Worm (Caenorhabditis elegans) whole organism, L4 larva: Measurements from ENCODE around the gene letm-1.

Source experiments
- F44E2.7 ChIP-seq: fragments of 200-800 bp; sonication (Bioruptor generic); IDR thresholded peaks from 2 replicates; pipeline ENCODE4 v2.1.2; 2022; ENCODE audit warnings: missing genetic modification characterization, missing compliant biosample characterization
- F49E8.2 ChIP-seq: sonication (generic microtip); optimal IDR thresholded peaks from 2 replicates; lab custom pipeline; 2016; ENCODE audit warnings: missing compliant biosample characterization, mild to moderate bottlenecking, missing genetic modification characterization, borderline replicate concordance
- T26A8.4 ChIP-seq: fragments of 200-800 bp; sonication (Bioruptor generic); IDR thresholded peaks from 2 replicates; pipeline ENCODE4 v1.3.6; 2022; ENCODE audit warnings: missing genetic modification characterization, missing compliant biosample characterization
- ZK337.2 ChIP-seq: fragments of 200-800 bp; sonication (Bioruptor generic); IDR thresholded peaks from 2 replicates; pipeline ENCODE4 v1.3.6; 2022; ENCODE audit warnings: missing genetic modification reagents, missing genetic modification characterization, missing compliant biosample characterization
- ama-1 ChIP-seq: fragments of 150-350 bp; optimal IDR thresholded peaks from 2 replicates; lab custom pipeline; 2014; ENCODE audit warnings: inconsistent platforms, mixed read lengths
- ceh-20 ChIP-seq: fragments of 200-800 bp; sonication (Bioruptor generic); IDR thresholded peaks from 2 replicates; pipeline ENCODE4 v1.3.6; 2022; ENCODE audit warnings: missing genetic modification reagents, missing genetic modification characterization, missing compliant biosample characterization
- ceh-28 ChIP-seq: fragments of 150-350 bp; optimal IDR thresholded peaks from 2 replicates; lab custom pipeline; 2014; ENCODE audit warnings: missing biosample characterization, missing genetic modification reagents, missing genetic modification characterization
- cey-2 ChIP-seq: sonication (generic microtip); optimal IDR thresholded peaks from 3 replicates; lab custom pipeline; 2017; ENCODE audit warnings: missing genetic modification characterization, mild to moderate bottlenecking, missing compliant biosample characterization, antibody characterized with exemption, borderline replicate concordance; ENCODE audit not compliant: insufficient read depth
- daf-16 ChIP-seq, 3 experiments: sonication (generic microtip); optimal IDR thresholded peaks; 2 replicates each; lab custom pipeline; 2016 to 2017; ENCODE audit warnings: missing genetic modification characterization in 3 of 3, missing genetic modification reagents in 3 of 3, mild to moderate bottlenecking in 2 of 3, missing compliant biosample characterization in 2 of 3, missing biosample characterization in 1 of 3, moderate library complexity in 1 of 3
- daf-19 ChIP-seq: fragments of 200-800 bp; sonication (Bioruptor generic); conservative IDR thresholded peaks from 2 replicates; pipeline ENCODE4 v1.3.6; 2022; ENCODE audit warnings: missing genetic modification characterization, missing compliant biosample characterization
- daf-8 ChIP-seq: fragments of 200-800 bp; sonication (Bioruptor generic); IDR thresholded peaks from 2 replicates; pipeline ENCODE4 v1.3.6; 2022; ENCODE audit warnings: missing genetic modification characterization, missing compliant biosample characterization
- fkh-10 ChIP-seq: fragments of 150-350 bp; optimal IDR thresholded peaks from 2 replicates; lab custom pipeline; 2014; ENCODE audit warnings: missing biosample characterization, missing genetic modification reagents, missing genetic modification characterization
- fos-1 ChIP-seq: fragments of 150-350 bp; optimal IDR thresholded peaks from 2 replicates; lab custom pipeline; 2014; ENCODE audit warnings: missing biosample characterization, missing genetic modification characterization
- hlh-11 ChIP-seq: fragments of 200-800 bp; sonication (Bioruptor generic); optimal IDR thresholded peaks from 2 replicates; lab custom pipeline; 2018; ENCODE audit warnings: mild to moderate bottlenecking, missing genetic modification characterization, missing compliant biosample characterization
- hlh-30 ChIP-seq: sonication (generic microtip); optimal IDR thresholded peaks from 2 replicates; lab custom pipeline; 2017; ENCODE audit warnings: antibody characterized with exemption, mild to moderate bottlenecking, missing genetic modification characterization, missing compliant biosample characterization; ENCODE audit not compliant: insufficient read depth
- jun-1 ChIP-seq: fragments of 150-350 bp; optimal IDR thresholded peaks from 2 replicates; lab custom pipeline; 2014; ENCODE audit warnings: missing biosample characterization, missing genetic modification reagents, missing genetic modification characterization
- lin-1 ChIP-seq: fragments of 200-800 bp; sonication (Bioruptor generic); IDR thresholded peaks from 2 replicates; pipeline ENCODE4 v1.3.6; 2022; ENCODE audit warnings: missing genetic modification reagents, missing genetic modification characterization, missing compliant biosample characterization
- lin-29 ChIP-seq: fragments of 200-800 bp; sonication (Bioruptor generic); IDR thresholded peaks from 2 replicates; pipeline ENCODE4 v1.3.6; 2022; ENCODE audit warnings: missing genetic modification reagents, missing genetic modification characterization, missing compliant biosample characterization
- lsy-2 ChIP-seq, 2 experiments: fragments of 150-350 bp in 1 of 2; sonication (generic microtip) in 1 of 2; optimal IDR thresholded peaks; 2 replicates each; lab custom pipeline; 2014 to 2017; ENCODE audit warnings: missing biosample characterization in 2 of 2, missing genetic modification characterization in 2 of 2
- madf-9 ChIP-seq: fragments of 200-800 bp; sonication (Bioruptor generic); conservative IDR thresholded peaks from 2 replicates; pipeline ENCODE4 v1.3.6; 2022; ENCODE audit warnings: missing genetic modification reagents, missing genetic modification characterization, missing compliant biosample characterization
- mdt-29 ChIP-seq: fragments of 200-800 bp; sonication (Bioruptor generic); IDR thresholded peaks from 2 replicates; pipeline ENCODE4 v1.3.6; 2022; ENCODE audit warnings: missing genetic modification reagents, missing genetic modification characterization, missing compliant biosample characterization
- mep-1 ChIP-seq: fragments of 150-350 bp; sonication (generic microtip); optimal IDR thresholded peaks from 3 replicates; lab custom pipeline; 2014; ENCODE audit warnings: missing biosample characterization, missing genetic modification characterization
- mes-2 ChIP-seq: sonication (generic microtip); optimal IDR thresholded peaks from 2 replicates; lab custom pipeline; 2016; ENCODE audit warnings: missing genotype, mild to moderate bottlenecking, missing genetic modification characterization, missing compliant biosample characterization; ENCODE audit not compliant: poor library complexity, severe bottlenecking
- mxl-3 ChIP-seq: fragments of 200-800 bp; sonication (Bioruptor generic); optimal IDR thresholded peaks from 2 replicates; lab custom pipeline; 2018; ENCODE audit warnings: mild to moderate bottlenecking, missing genetic modification characterization, missing compliant biosample characterization
- nhr-10 ChIP-seq: fragments of 150-350 bp; optimal IDR thresholded peaks from 2 replicates; lab custom pipeline; 2014; ENCODE audit warnings: missing biosample characterization, missing genetic modification characterization
- nhr-102 ChIP-seq: sonication (generic microtip); optimal IDR thresholded peaks from 2 replicates; lab custom pipeline; 2016; ENCODE audit warnings: mild to moderate bottlenecking, missing genetic modification characterization, moderate library complexity, missing compliant biosample characterization
- nhr-11 ChIP-seq: fragments of 150-350 bp; optimal IDR thresholded peaks from 2 replicates; lab custom pipeline; 2014; ENCODE audit warnings: missing biosample characterization, missing genetic modification characterization
- nhr-25 ChIP-seq: sonication (generic microtip); optimal IDR thresholded peaks from 2 replicates; lab custom pipeline; 2017; ENCODE audit warnings: missing genetic modification characterization, mild to moderate bottlenecking, missing compliant biosample characterization, antibody characterized with exemption, moderate library complexity, borderline replicate concordance; ENCODE audit not compliant: insufficient read depth
- nhr-28 ChIP-seq: fragments of 150-350 bp; optimal IDR thresholded peaks from 2 replicates; lab custom pipeline; 2014; ENCODE audit warnings: missing biosample characterization, missing genetic modification characterization
- nhr-41 ChIP-seq: fragments of 200-800 bp; sonication (Bioruptor generic); IDR thresholded peaks from 2 replicates; pipeline ENCODE4 v1.3.6; 2022; ENCODE audit warnings: missing genetic modification reagents, missing genetic modification characterization, missing compliant biosample characterization
- nhr-42 ChIP-seq: fragments of 200-800 bp; sonication (Bioruptor generic); IDR thresholded peaks from 2 replicates; pipeline ENCODE4 v1.3.6; 2022; ENCODE audit warnings: missing genetic modification characterization, missing compliant biosample characterization
- nhr-48 ChIP-seq: sonication (generic microtip); optimal IDR thresholded peaks from 2 replicates; lab custom pipeline; 2016; ENCODE audit warnings: mild to moderate bottlenecking, missing genetic modification characterization, missing compliant biosample characterization
- nhr-6 ChIP-seq: fragments of 150-350 bp; optimal IDR thresholded peaks from 2 replicates; lab custom pipeline; 2014; ENCODE audit warnings: missing biosample characterization, missing genetic modification characterization
- nhr-77 ChIP-seq: fragments of 150-350 bp; optimal IDR thresholded peaks from 2 replicates; lab custom pipeline; 2014; ENCODE audit warnings: missing biosample characterization, missing genetic modification characterization
- pha-4 ChIP-seq, 2 experiments: fragments of 150-350 bp in 1 of 2; fragments of 200-800 bp in 1 of 2; sonication (Bioruptor generic) in 1 of 2; IDR thresholded peaks in 1 of 2; optimal IDR thresholded peaks in 1 of 2; 2 replicates each; pipeline versions ENCODE4 v1.3.6 to Lab custom; 2014 to 2022; ENCODE audit warnings: missing genetic modification characterization in 2 of 2, missing genetic modification reagents in 2 of 2, missing biosample characterization in 1 of 2, missing compliant biosample characterization in 1 of 2
- php-3 ChIP-seq: fragments of 200-800 bp; sonication (Bioruptor generic); IDR thresholded peaks from 2 replicates; pipeline ENCODE4 v1.3.6; 2022; ENCODE audit warnings: missing genetic modification reagents, missing genetic modification characterization, missing compliant biosample characterization
- set-16 ChIP-seq: fragments of 200-800 bp; sonication (Bioruptor generic); IDR thresholded peaks from 2 replicates; pipeline ENCODE4 v1.3.6; 2022; ENCODE audit warnings: missing genetic modification reagents, missing genetic modification characterization, missing compliant biosample characterization
- skn-1 ChIP-seq: fragments of 150-350 bp; optimal IDR thresholded peaks from 2 replicates; lab custom pipeline; 2014; ENCODE audit warnings: missing biosample characterization, missing genetic modification characterization
- unc-39 ChIP-seq: sonication (generic microtip); optimal IDR thresholded peaks from 2 replicates; lab custom pipeline; 2017; ENCODE audit warnings: missing biosample characterization, missing genetic modification characterization
- unc-62 ChIP-seq, 3 experiments: fragments of 150-350 bp in 1 of 3; sonication (generic microtip); optimal IDR thresholded peaks in 2 of 3; peaks in 1 of 3; 1 replicate in 1 of 3; 2 replicates in 2 of 3; lab custom pipeline; 2014 to 2017; ENCODE audit warnings: missing biosample characterization in 3 of 3, missing genetic modification characterization in 3 of 3, missing genetic modification reagents in 3 of 3, missing genotype in 1 of 3
- vab-7 ChIP-seq: fragments of 200-800 bp; sonication (Bioruptor generic); IDR thresholded peaks from 2 replicates; pipeline ENCODE4 v1.3.6; 2022; ENCODE audit warnings: missing genetic modification reagents, missing genetic modification characterization, missing compliant biosample characterization
- zag-1 ChIP-seq: fragments of 150-350 bp; optimal IDR thresholded peaks from 2 replicates; lab custom pipeline; 2014; ENCODE audit warnings: missing biosample characterization, missing genetic modification characterization
- zfp-2 ChIP-seq: sonication (generic microtip); optimal IDR thresholded peaks from 2 replicates; lab custom pipeline; 2016; ENCODE audit warnings: mild to moderate bottlenecking, missing genetic modification characterization, missing compliant biosample characterization
- zfp-3 ChIP-seq: fragments of 200-800 bp; sonication (Bioruptor generic); conservative IDR thresholded peaks from 2 replicates; pipeline ENCODE4 v1.3.6; 2022; ENCODE audit warnings: missing genetic modification reagents, missing genetic modification characterization, missing compliant biosample characterization
- zip-11 ChIP-seq: fragments of 200-800 bp; sonication (Bioruptor generic); IDR thresholded peaks from 2 replicates; pipeline ENCODE4 v1.3.6; 2022; ENCODE audit warnings: missing genetic modification characterization, missing compliant biosample characterization

letm-1 gene

ce11 chrV:13657291-13657690 is 3.8 kb upstream of the letm-1 start (continued):
- TF ChIP-seq F49E8.2 = no peak
- peak; percentile 93 for TF ChIP-seq nhr-28 (tag; lab: Kevin White, UChicago)
- TF ChIP-seq madf-9 (GFP tag; lab: Robert Waterston, UW) = 0 out of 2 replicates have a peak, but pooled peaks have one; percentile 26
- no peak for TF ChIP-seq vab-7
- peak; percentile 41 for TF ChIP-seq cey-2
- TF ChIP-seq php-3 (GFP tag; lab: Robert Waterston, UW) = peak; percentile 43; the same call in 1 of the 2 replicates
- TF ChIP-seq nhr-6 = peak; percentile 1
- no peak for TF ChIP-seq ceh-28 (tag; lab: Kevin White, UChicago)
- TF ChIP-seq nhr-11 (tag; lab: Kevin White, UChicago) = peak; percentile 34
- TF ChIP-seq mep-1 (tag; lab: Kevin White, UChicago) = peak; percentile 50
- peak in 1 of 2 experiments; percentile 68 for TF ChIP-seq lsy-2 (tag; optimal IDR thresholded peaks at IDR 0.05; lab: Kevin White, UChicago)
- TF ChIP-seq daf-16 (GFP tag; optimal IDR thresholded peaks at IDR 0.05; lab: Kevin White, UChicago) = no peak
- peak; percentile 80 for TF ChIP-seq daf-16 (tag; optimal IDR thresholded peaks at IDR 0.05; lab: Kevin White, UChicago)
- peak in 1 of 2 experiments; percentile 97 for TF ChIP-seq unc-62 (GFP tag; optimal IDR thresholded peaks at IDR 0.05 in 1 of 2; lab: Kevin White, UChicago)
- no peak for TF ChIP-seq unc-62 (tag; optimal IDR thresholded peaks at IDR 0.05; lab: Kevin White, UChicago)
- TF ChIP-seq jun-1 (tag; lab: Kevin White, UChicago) = peak; percentile 73
- peak; percentile 97 for TF ChIP-seq hlh-11 (tag; lab: Kevin White, UChicago)
- peak; percentile 64 for TF ChIP-seq nhr-10 (tag; lab: Kevin White, UChicago)
- peak; percentile 96 for TF ChIP-seq hlh-30 (tag; lab: Kevin White, UChicago)
- no peak for TF ChIP-seq zag-1
- TF ChIP-seq mes-2 (tag; lab: Kevin White, UChicago) = peak; percentile 36
- peak; percentile 97 for TF ChIP-seq mxl-3 (GFP tag; lab: Kevin White, UChicago)
- peak; percentile 17; the same call in 1 of the 2 replicates for TF ChIP-seq set-16 (GFP tag; lab: Robert Waterston, UW)
- TF ChIP-seq nhr-41 (GFP tag; lab: Robert Waterston, UW) = 0 out of 2 replicates have a peak, but pooled peaks have one; percentile 33
- 0 out of 2 replicates have a peak, but pooled peaks have one; percentile 9 for TF ChIP-seq zfp-3 (GFP tag; lab: Robert Waterston, UW)

ce11 chrV:13657841-13658338 is 3.2 kb upstream of the letm-1 start:
- TF ChIP-seq F49E8.2 (no peak), pha-4 (GFP tag; IDR thresholded peaks at IDR 0.05; lab: Robert Waterston, UW) (peak; percentile 23; the same call in 1 of the 2 replicates), pha-4 (tag; optimal IDR thresholded peaks at IDR 0.05; lab: Kevin White, UChicago) (no peak), nhr-77 (tag; lab: Kevin White, UChicago) (no peak), ceh-20 (GFP tag; lab: Robert Waterston, UW) (peak; percentile 17; the same call in 1 of the 2 replicates), unc-39 (tag; lab: Kevin White, UChicago) (no peak), T26A8.4 (GFP tag; lab: Robert Waterston, UW) (no peak), nhr-42 (GFP tag; lab: Robert Waterston, UW) (no peak), zfp-2 (tag; lab: Kevin White, UChicago) (no peak), lin-1 (GFP tag; lab: Robert Waterston, UW) (no peak), ZK337.2 (GFP tag; lab: Robert Waterston, UW) (no peak), fkh-10 (GFP tag; lab: Kevin White, UChicago) (no peak)

DNA sequence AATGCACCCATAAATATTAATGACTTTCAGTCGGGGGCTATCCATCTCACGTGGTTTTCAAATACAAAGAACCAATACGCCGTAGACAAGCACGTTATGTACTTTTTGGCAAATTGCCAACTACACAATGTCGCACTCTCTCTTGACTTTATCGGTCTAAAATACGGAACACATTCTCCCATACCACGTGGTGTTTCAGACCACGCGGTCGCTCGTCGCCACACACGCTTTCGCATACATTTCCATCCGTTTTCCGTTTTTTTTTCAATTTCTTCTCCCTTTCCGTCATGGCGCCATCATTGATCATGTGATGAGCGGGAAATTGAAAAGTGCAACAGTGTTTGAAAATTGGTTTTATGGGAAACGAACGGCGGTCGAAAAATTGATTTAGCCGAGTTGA is 2.5 kb upstream of the letm-1 start:
- TF ChIP-seq daf-8 (GFP tag; lab: Robert Waterston, UW) (no peak), mdt-29 (GFP tag; lab: Robert Waterston, UW) (peak; percentile 96), nhr-42 (GFP tag; lab: Robert Waterston, UW) (0 out of 2 replicates have a peak, but pooled peaks have one; percentile 59), hlh-30 (tag; lab: Kevin White, UChicago) (peak; percentile 99), skn-1 (tag; lab: Kevin White, UChicago) (no peak), ama-1 (no peak), F44E2.7 (GFP tag; lab: Robert Waterston, UW) (no peak), nhr-11 (tag; lab: Kevin White, UChicago) (peak; percentile 80), lin-29 (peak; percentile 37; the same call in 1 of the 2 replicates), zip-11 (GFP tag; lab: Robert Waterston, UW) (no peak), nhr-25 (tag; lab: Kevin White, UChicago) (peak; percentile 21), F49E8.2 (no peak), nhr-48 (tag; lab: Kevin White, UChicago) (peak; percentile 96), daf-19 (GFP tag; lab: Robert Waterston, UW) (no peak), fos-1 (tag; lab: Kevin White, UChicago) (peak; percentile 69), nhr-102 (peak; percentile 91)
